Worm (Caenorhabditis elegans) whole organism, late embryonic: ENCODE data around the gene dod-21.

ENCODE experiments used
- C38D4.7 ChIP-seq: fragments of 200-800 bp; sonication (Bioruptor generic); optimal IDR thresholded peaks from 2 replicates; lab custom pipeline; 2018; ENCODE audit warnings: mild to moderate bottlenecking, missing genetic modification characterization, moderate library complexity, missing compliant biosample characterization
- F13H6.1 ChIP-seq: sonication (generic microtip); optimal IDR thresholded peaks from 2 replicates; lab custom pipeline; 2016; ENCODE audit warnings: missing genetic modification characterization, missing compliant biosample characterization
- Y22D7AL.16 ChIP-seq: sonication (generic microtip); optimal IDR thresholded peaks from 2 replicates; lab custom pipeline; 2016; ENCODE audit warnings: missing genetic modification characterization, missing compliant biosample characterization
- ahr-1 ChIP-seq: sonication (generic microtip); optimal IDR thresholded peaks from 2 replicates; lab custom pipeline; 2016; ENCODE audit warnings: missing genetic modification characterization, missing compliant biosample characterization
- ceh-2 ChIP-seq: sonication (generic microtip); optimal IDR thresholded peaks from 2 replicates; lab custom pipeline; 2016; ENCODE audit warnings: missing genotype, missing genetic modification characterization, missing compliant biosample characterization
- ceh-30 ChIP-seq: fragments of 150-350 bp; optimal IDR thresholded peaks from 2 replicates; lab custom pipeline; 2014; ENCODE audit warnings: missing biosample characterization, missing genetic modification characterization
- ceh-31 ChIP-seq: sonication (generic microtip); optimal IDR thresholded peaks from 2 replicates; lab custom pipeline; 2016; ENCODE audit warnings: missing genetic modification characterization, missing compliant biosample characterization
- ceh-34 ChIP-seq: sonication (generic microtip); optimal IDR thresholded peaks from 2 replicates; lab custom pipeline; 2016; ENCODE audit warnings: mild to moderate bottlenecking, missing genetic modification characterization, missing compliant biosample characterization
- ceh-48 ChIP-seq: sonication (generic microtip); optimal IDR thresholded peaks from 2 replicates; lab custom pipeline; 2016; ENCODE audit warnings: missing genetic modification characterization, inconsistent platforms, missing compliant biosample characterization
- ceh-6 ChIP-seq: fragments of 200-800 bp; sonication (Bioruptor generic); optimal IDR thresholded peaks from 2 replicates; lab custom pipeline; 2018; ENCODE audit warnings: mild to moderate bottlenecking, missing genetic modification characterization, missing compliant biosample characterization
- elt-2 ChIP-seq: sonication (generic microtip); optimal IDR thresholded peaks from 2 replicates; lab custom pipeline; 2016; ENCODE audit warnings: missing genetic modification reagents, missing genetic modification characterization, missing compliant biosample characterization
- ets-4 ChIP-seq: sonication (generic microtip); optimal IDR thresholded peaks from 2 replicates; lab custom pipeline; 2016; ENCODE audit warnings: missing genetic modification characterization, missing compliant biosample characterization
- fax-1 ChIP-seq: sonication (generic microtip); optimal IDR thresholded peaks from 2 replicates; lab custom pipeline; 2016; ENCODE audit warnings: missing genotype, missing genetic modification characterization, missing compliant biosample characterization
- fkh-10 ChIP-seq: fragments of 150-350 bp; optimal IDR thresholded peaks from 2 replicates; lab custom pipeline; 2014; ENCODE audit warnings: missing biosample characterization, missing genetic modification reagents, missing genetic modification characterization
- lim-6 ChIP-seq: sonication (generic microtip); optimal IDR thresholded peaks from 2 replicates; lab custom pipeline; 2016; ENCODE audit warnings: missing genetic modification characterization, missing compliant biosample characterization
- nhr-232 ChIP-seq: sonication (generic microtip); optimal IDR thresholded peaks from 2 replicates; lab custom pipeline; 2016; ENCODE audit warnings: missing genetic modification characterization, missing compliant biosample characterization
- npax-4 ChIP-seq: sonication (generic microtip); optimal IDR thresholded peaks from 2 replicates; lab custom pipeline; 2016; ENCODE audit warnings: missing genetic modification characterization, missing compliant biosample characterization
- pha-2 ChIP-seq: sonication (generic microtip); optimal IDR thresholded peaks from 2 replicates; lab custom pipeline; 2017; ENCODE audit warnings: mild to moderate bottlenecking, missing genetic modification characterization, missing compliant biosample characterization
- pros-1 ChIP-seq: fragments of 150-350 bp; optimal IDR thresholded peaks from 2 replicates; lab custom pipeline; 2014; ENCODE audit warnings: missing biosample characterization, missing genetic modification reagents, missing genetic modification characterization
- sdc-2 ChIP-seq: sonication (generic microtip); optimal IDR thresholded peaks from 2 replicates; lab custom pipeline; 2016; ENCODE audit warnings: missing genotype, missing genetic modification characterization, missing compliant biosample characterization
- ttx-3 ChIP-seq: sonication (generic microtip); optimal IDR thresholded peaks from 2 replicates; lab custom pipeline; 2016; ENCODE audit warnings: missing genetic modification reagents, missing genetic modification characterization, missing compliant biosample characterization
- unc-55 ChIP-seq: sonication (generic microtip); optimal IDR thresholded peaks from 2 replicates; lab custom pipeline; 2017; ENCODE audit warnings: missing biosample characterization, missing genetic modification reagents, missing genetic modification characterization
- unc-86 ChIP-seq: sonication (generic microtip); optimal IDR thresholded peaks from 2 replicates; lab custom pipeline; 2016; ENCODE audit warnings: missing genetic modification characterization, missing compliant biosample characterization
- zip-5 ChIP-seq: sonication (generic microtip); optimal IDR thresholded peaks from 2 replicates; lab custom pipeline; 2016; ENCODE audit warnings: missing genetic modification characterization, missing compliant biosample characterization
- ztf-16 ChIP-seq: sonication (generic microtip); optimal IDR thresholded peaks from 2 replicates; lab custom pipeline; 2017; ENCODE audit warnings: missing genetic modification characterization, missing compliant biosample characterization

The dod-21 gene

ce11 chrIV:12975981-12976380 is 39.4 kb downstream of the dod-21 start, which contains the start of gene dod-17:
Gene dod-17 (plus strand): TSS chrIV:12976303.
- TF ChIP-seq unc-86 (tag; lab: Kevin White, UChicago), result no peak
- no peak for TF ChIP-seq ahr-1 (tag; lab: Kevin White, UChicago)
- no peak for TF ChIP-seq ztf-16 (tag; lab: Kevin White, UChicago)
- no peak for TF ChIP-seq ceh-34 (tag; lab: Kevin White, UChicago)
- TF ChIP-seq fkh-10 (GFP tag; lab: Kevin White, UChicago), result no peak
- TF ChIP-seq pha-2 (tag; lab: Kevin White, UChicago), result no peak
- TF ChIP-seq ceh-31 (tag; lab: Kevin White, UChicago), result no peak
- TF ChIP-seq zip-5 (tag; lab: Kevin White, UChicago), result no peak
- TF ChIP-seq pros-1, result no peak
- TF ChIP-seq fax-1, result no peak
- TF ChIP-seq lim-6, result no peak
- TF ChIP-seq unc-55 (GFP tag; lab: Kevin White, UChicago), result no peak
- no peak for TF ChIP-seq ttx-3 (tag; lab: Kevin White, UChicago)

- no peak for TF ChIP-seq ceh-6 (GFP tag; lab: Kevin White, UChicago)
- TF ChIP-seq ceh-30 (tag; lab: Kevin White, UChicago), result no peak
- TF ChIP-seq ceh-2 (tag; lab: Kevin White, UChicago), result no peak
- TF ChIP-seq ets-4 (tag; lab: Kevin White, UChicago), result no peak
- TF ChIP-seq npax-4, result no peak
- TF ChIP-seq ceh-48 (tag; lab: Kevin White, UChicago), result no peak
- TF ChIP-seq, all 69 proteins: peak for 0
These were observed 41.1 kb downstream of the dod-21 start for ce11 chrIV:12977650-12978049.

DNA sequence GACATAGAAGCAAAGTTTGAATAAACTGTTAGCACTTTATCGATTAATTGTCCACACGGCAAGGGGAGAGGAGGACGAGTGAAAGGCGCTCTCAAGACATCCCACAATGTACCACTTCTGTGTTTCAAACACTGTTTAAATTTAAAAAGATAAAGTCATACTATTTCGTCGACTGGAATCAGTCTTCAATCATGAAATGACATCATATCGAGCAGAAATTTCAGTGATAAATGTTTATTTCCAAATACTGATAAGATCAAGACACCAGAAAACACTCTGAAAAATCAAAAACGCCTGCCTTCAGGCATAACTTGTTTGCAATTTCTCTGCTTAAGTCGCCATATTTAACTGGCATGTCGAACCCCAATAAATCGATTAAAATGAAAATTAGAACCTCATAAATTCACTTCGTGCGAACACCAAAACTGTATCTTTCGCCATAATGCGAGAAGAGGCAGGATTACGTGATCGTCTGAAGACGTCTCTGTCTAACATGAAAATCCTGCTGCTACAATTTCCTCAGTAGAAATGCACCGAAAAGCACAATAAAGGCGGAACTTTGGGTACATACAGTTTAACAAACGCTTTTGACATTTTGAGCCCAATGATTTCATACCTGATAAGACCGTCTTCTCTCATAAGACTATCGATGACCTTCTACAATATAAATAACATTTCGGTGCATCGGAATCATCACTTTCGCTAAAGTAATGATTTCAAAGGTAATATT is 41.9 kb downstream of the dod-21 start, which contains the start of gene K10D11.2:
TSS of gene K10D11.2 (plus strand) at position 680 of the 730 bp plus-strand sequence.
- TF ChIP-seq ceh-48 (tag; lab: Kevin White, UChicago) (no peak), Y22D7AL.16 (no peak), pha-2 (tag; lab: Kevin White, UChicago) (no peak), sdc-2 (tag; lab: Kevin White, UChicago) (no peak), elt-2 (tag; lab: Kevin White, UChicago) (peak; percentile 61), F13H6.1 (no peak), nhr-232 (no peak), ets-4 (tag; lab: Kevin White, UChicago) (no peak)

DNA sequence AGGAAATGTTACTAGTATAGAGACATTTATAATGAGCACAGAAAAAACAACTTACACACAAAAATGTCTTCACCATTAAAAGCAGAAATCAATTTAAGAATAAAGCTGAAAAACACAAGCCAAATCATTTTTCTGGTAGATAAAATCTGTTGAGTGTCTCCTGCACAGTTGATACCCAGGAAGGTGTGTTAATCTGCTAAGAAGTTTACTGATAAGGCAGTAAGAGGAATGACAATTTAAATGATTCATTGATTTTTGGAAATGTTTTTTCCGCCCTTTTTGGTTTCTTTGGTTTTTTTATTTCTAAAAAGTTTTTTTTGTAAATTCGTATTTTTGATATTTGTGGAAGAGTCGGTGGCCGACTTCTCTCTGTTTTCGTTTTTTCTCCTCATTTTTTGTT is 49.4 kb downstream of the dod-21 start, which contains the start of gene K10D11.3:
TSS of gene K10D11.3 (minus strand) at position 174 of the 400 bp plus-strand sequence.
- TF ChIP-seq elt-2 (tag; lab: Kevin White, UChicago) (peak; percentile 7), C38D4.7 (no peak)
